Worm (Caenorhabditis elegans): Measurements from ENCODE around the gene F22B5.10.

Gene F22B5.10

ce11 chrII:8456681-8457389 is 10.1 kb upstream of the F22B5.10 start (continued):
- TF ChIP-seq let-526 (GFP tag; IDR thresholded peaks at IDR 0.05): no peak
- peak; percentile 24; the same call in 1 of the 2 replicates for TF ChIP-seq D2030.7 (GFP tag; IDR thresholded peaks at IDR 0.05)
- no peak for TF ChIP-seq K11D2.4 (GFP tag; IDR thresholded peaks at IDR 0.05)
- no peak for TF ChIP-seq egl-18 (GFP tag; IDR thresholded peaks at IDR 0.05)
- TF ChIP-seq T07F8.4 (tag; optimal IDR thresholded peaks at IDR 0.05): no peak
- peak; percentile 81 for TF ChIP-seq ceh-91 (GFP tag; IDR thresholded peaks at IDR 0.05)
- no peak for TF ChIP-seq F55B11.4 (tag; optimal IDR thresholded peaks at IDR 0.05; ENCODE audit: borderline replicate concordance, insufficient read depth)
- TF ChIP-seq B0336.3 (GFP tag; IDR thresholded peaks at IDR 0.05): no peak
- TF ChIP-seq rec-8 (tag; optimal IDR thresholded peaks at IDR 0.05): no peak
- TF ChIP-seq F33H1.4 (GFP tag; IDR thresholded peaks at IDR 0.05): peak; percentile 84
- TF ChIP-seq sptf-2 (GFP tag; optimal IDR thresholded peaks at IDR 0.05): no peak
- TF ChIP-seq ztf-18 (tag; optimal IDR thresholded peaks at IDR 0.05): no peak
- TF ChIP-seq madf-6 (GFP tag; IDR thresholded peaks at IDR 0.05): peak; percentile 94
- no peak for TF ChIP-seq nhr-179 (tag; optimal IDR thresholded peaks at IDR 0.05)
- no peak for TF ChIP-seq lir-1 (GFP tag; conservative IDR thresholded peaks at IDR 0.05)
- no peak for TF ChIP-seq T26A5.8 (tag; optimal IDR thresholded peaks at IDR 0.05)
- no peak for TF ChIP-seq bed-2 (GFP tag; IDR thresholded peaks at IDR 0.05)
- no peak for TF ChIP-seq atf-7 (tag; optimal IDR thresholded peaks at IDR 0.05)
- TF ChIP-seq F49E8.2 (tag; optimal IDR thresholded peaks at IDR 0.05; ENCODE audit: insufficient read depth): peak; percentile 60
- no peak for TF ChIP-seq Y53G8AR.9 (GFP tag; conservative IDR thresholded peaks at IDR 0.05)
- TF ChIP-seq F10E7.11 (tag; optimal IDR thresholded peaks at IDR 0.05): no peak
- peak; percentile 85 for TF ChIP-seq madf-8 (GFP tag; conservative IDR thresholded peaks at IDR 0.05)
- TF ChIP-seq sea-2 (GFP tag; IDR thresholded peaks at IDR 0.05): no peak
- TF ChIP-seq athp-1 (tag; optimal IDR thresholded peaks at IDR 0.05): no peak
- no peak for TF ChIP-seq tbx-9 (tag; optimal IDR thresholded peaks at IDR 0.05; ENCODE audit: borderline replicate concordance)
- no peak for TF ChIP-seq mxl-1 (tag; optimal IDR thresholded peaks at IDR 0.05)
- peak; percentile 89 for TF ChIP-seq efl-1 (GFP tag; optimal IDR thresholded peaks at IDR 0.05)
- TF ChIP-seq snpc-3.4 (tag; optimal IDR thresholded peaks at IDR 0.05): peak; percentile 74
- TF ChIP-seq ceh-58 (GFP tag; IDR thresholded peaks at IDR 0.05): no peak
- no peak for TF ChIP-seq ets-4 (GFP tag; optimal IDR thresholded peaks at IDR 0.05)
- no peak for TF ChIP-seq madf-10 (tag; optimal IDR thresholded peaks at IDR 0.05)
- TF ChIP-seq hsf-1 (GFP tag; IDR thresholded peaks at IDR 0.05): peak; percentile 74
- no peak for TF ChIP-seq pbrm-1 (GFP tag; IDR thresholded peaks at IDR 0.05)
- no peak for TF ChIP-seq ekl-4 (GFP tag; IDR thresholded peaks at IDR 0.05)
- no peak for TF ChIP-seq hlh-12 (tag; optimal IDR thresholded peaks at IDR 0.05)
- TF ChIP-seq mel-28 (tag; optimal IDR thresholded peaks at IDR 0.05; ENCODE audit: borderline replicate concordance): no peak

- TF ChIP-seq nfyb-1 (GFP tag; IDR thresholded peaks at IDR 0.05): peak; percentile 14; the same call in 1 of the 2 replicates
- peak; percentile 27; the same call in 1 of the 2 replicates for TF ChIP-seq lin-26 (GFP tag; IDR thresholded peaks at IDR 0.05)
- peak; percentile 76 for TF ChIP-seq attf-5 (GFP tag; optimal IDR thresholded peaks at IDR 0.05)
- peak; percentile 8; the same call in 1 of the 2 replicates for TF ChIP-seq Y67H2A.10 (GFP tag; conservative IDR thresholded peaks at IDR 0.05)
- TF ChIP-seq cebp-1 (GFP tag; IDR thresholded peaks at IDR 0.05): peak; percentile 96
- TF ChIP-seq cebp-1 (tag; optimal IDR thresholded peaks at IDR 0.05): peak; percentile 99
- TF ChIP-seq T07F8.4 (tag; optimal IDR thresholded peaks at IDR 0.05): no peak
- peak; percentile 69; the same call in 1 of the 2 replicates for TF ChIP-seq zfh-2 (GFP tag; conservative IDR thresholded peaks at IDR 0.05)
- peak; percentile 26 for TF ChIP-seq lin-54 (GFP tag; optimal IDR thresholded peaks at IDR 0.05)
- TF ChIP-seq pbrm-1 (GFP tag; IDR thresholded peaks at IDR 0.05): 0 out of 2 replicates have a peak, but pooled peaks have one; percentile 22
- TF ChIP-seq lin-35 (GFP tag; optimal IDR thresholded peaks at IDR 0.05): peak in 1 of 3 experiments; percentile 53
- TF ChIP-seq tlf-1 (GFP tag; optimal IDR thresholded peaks at IDR 0.05): no peak
- TF ChIP-seq rcor-1 (GFP tag; IDR thresholded peaks at IDR 0.05): no peak
Measured at ce11 chrII:8457438-8457837, 9.5 kb upstream of the F22B5.10 start, which contains the start of gene zyg-9. Gene zyg-9 (plus strand): TSS chrII:8457818.

Data from whole organism, young adult.